Worm (Caenorhabditis elegans): Measurements from ENCODE around the gene T22G5.1.

- no peak for TF ChIP-seq lin-13 (GFP tag; optimal IDR thresholded peaks at IDR 0.05)
- TF ChIP-seq mbf-1 (tag; optimal IDR thresholded peaks at IDR 0.05) = no peak
Observed at ce11 chrV:13908916-13909176, 32.2 kb downstream of the T22G5.1 start, which contains the start of gene C06B3.6.
